Worm (Caenorhabditis elegans) whole organism, late embryonic: ENCODE measurements around the gene clu-1.

Experiments
- ceh-18 ChIP-seq: sonication (generic microtip); optimal IDR thresholded peaks from 2 replicates; lab custom pipeline; 2016; ENCODE audit warnings: missing genetic modification characterization, missing compliant biosample characterization
- elt-2 ChIP-seq: sonication (generic microtip); optimal IDR thresholded peaks from 2 replicates; lab custom pipeline; 2016; ENCODE audit warnings: missing genetic modification reagents, missing genetic modification characterization, missing compliant biosample characterization
- hlh-6 ChIP-seq: sonication (generic microtip); optimal IDR thresholded peaks from 2 replicates; lab custom pipeline; 2016; ENCODE audit warnings: missing genotype, missing genetic modification characterization, missing compliant biosample characterization
- nhr-11 ChIP-seq: fragments of 150-350 bp; optimal IDR thresholded peaks from 2 replicates; lab custom pipeline; 2014; ENCODE audit warnings: missing biosample characterization, missing genetic modification characterization
- nhr-232 ChIP-seq: sonication (generic microtip); optimal IDR thresholded peaks from 2 replicates; lab custom pipeline; 2016; ENCODE audit warnings: missing genetic modification characterization, missing compliant biosample characterization
- odd-2 ChIP-seq: sonication (generic microtip); optimal IDR thresholded peaks from 2 replicates; lab custom pipeline; 2017; ENCODE audit warnings: antibody characterized with exemption, mild to moderate bottlenecking, missing genetic modification characterization, missing compliant biosample characterization
- pag-3 ChIP-seq: sonication (generic microtip); optimal IDR thresholded peaks from 2 replicates; lab custom pipeline; 2016; ENCODE audit warnings: missing compliant biosample characterization, missing genetic modification characterization, borderline replicate concordance
- pax-1 ChIP-seq: fragments of 150-350 bp; optimal IDR thresholded peaks from 2 replicates; lab custom pipeline; 2014; ENCODE audit warnings: missing biosample characterization, missing genetic modification characterization
- pha-4 ChIP-seq: fragments of 150-350 bp; optimal IDR thresholded peaks from 2 replicates; lab custom pipeline; 2018; ENCODE audit warnings: missing biosample characterization, missing genetic modification reagents, missing genetic modification characterization
- pqm-1 ChIP-seq: sonication (generic microtip); optimal IDR thresholded peaks from 2 replicates; lab custom pipeline; 2016; ENCODE audit warnings: missing genetic modification characterization, missing compliant biosample characterization

- TF ChIP-seq nhr-11 (tag; lab: Kevin White, UChicago), result no peak
- TF ChIP-seq pax-1 (tag; lab: Kevin White, UChicago), result no peak
- no peak for TF ChIP-seq pag-3
- TF ChIP-seq hlh-6 (tag; lab: Kevin White, UChicago), result no peak
- TF ChIP-seq elt-2 (tag; lab: Kevin White, UChicago), result no peak
- no peak for TF ChIP-seq ceh-18 (tag; lab: Kevin White, UChicago)
- no peak for TF ChIP-seq nhr-232 (tag; lab: Kevin White, UChicago)
- no peak for TF ChIP-seq odd-2 (tag; lab: Kevin White, UChicago)
- TF ChIP-seq pqm-1 (tag; lab: Kevin White, UChicago), result no peak
- no peak for TF ChIP-seq pha-4 (tag; lab: Kevin White, UChicago)
Measured at ce11 chrIII:9570869-9571268, 49.6 kb upstream of the clu-1 start.
